Worm (Caenorhabditis elegans): Measurements from ENCODE around the gene cdr-2.

cdr-2 gene

DNA sequence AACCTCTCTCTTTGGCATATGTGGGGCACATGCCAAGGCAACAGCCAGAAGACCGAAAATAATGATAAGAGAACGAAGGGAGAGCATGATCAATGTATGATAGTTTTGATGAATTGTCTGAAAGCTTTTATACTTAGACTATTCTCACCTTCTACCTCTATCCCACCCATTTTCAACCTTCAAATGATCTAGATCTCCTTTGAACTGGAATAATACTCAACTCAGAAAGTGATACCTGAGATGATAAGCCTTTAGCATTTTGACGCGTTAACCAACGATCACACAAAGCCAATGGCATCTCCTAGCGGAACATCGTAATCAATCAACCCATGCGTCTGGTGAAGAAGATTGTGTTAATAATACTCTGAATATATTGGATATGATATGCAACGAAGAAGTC, 11.0 kb downstream of the cdr-2 start, which contains the start of gene K01D12.9:
TSS of gene K01D12.9 (minus strand) at position 101 of the 400 bp plus-strand sequence.
- TF ChIP-seq sea-1 (GFP tag; conservative IDR thresholded peaks at IDR 0.05) (no peak), flt-1 (GFP tag; IDR thresholded peaks at IDR 0.05) (no peak), ama-1 (optimal IDR thresholded peaks at IDR 0.05) (no peak), F13C5.2 (tag; optimal IDR thresholded peaks at IDR 0.05) (no peak), ceh-36 (tag; optimal IDR thresholded peaks at IDR 0.05) (no peak), ceh-13 (GFP tag; optimal IDR thresholded peaks at IDR 0.05) (no peak), hmbx-1 (tag; optimal IDR thresholded peaks at IDR 0.05) (no peak), hnd-1 (tag; optimal IDR thresholded peaks at IDR 0.05) (no peak), hmg-4 (GFP tag; optimal IDR thresholded peaks at IDR 0.05) (no peak)

- TF ChIP-seq hmbx-1 (tag; optimal IDR thresholded peaks at IDR 0.05) (no peak), tbx-11 (GFP tag; IDR thresholded peaks at IDR 0.05) (no peak), hnd-1 (tag; optimal IDR thresholded peaks at IDR 0.05) (no peak), aly-1 (tag; optimal IDR thresholded peaks at IDR 0.05) (no peak), ceh-36 (tag; optimal IDR thresholded peaks at IDR 0.05) (no peak)
Observed at ce11 chrV:12402355-12402754, 13.2 kb downstream of the cdr-2 start, which contains the start of gene K01D12.8. K01D12.8 (plus strand) TSS chrV:12402655.

DNA sequence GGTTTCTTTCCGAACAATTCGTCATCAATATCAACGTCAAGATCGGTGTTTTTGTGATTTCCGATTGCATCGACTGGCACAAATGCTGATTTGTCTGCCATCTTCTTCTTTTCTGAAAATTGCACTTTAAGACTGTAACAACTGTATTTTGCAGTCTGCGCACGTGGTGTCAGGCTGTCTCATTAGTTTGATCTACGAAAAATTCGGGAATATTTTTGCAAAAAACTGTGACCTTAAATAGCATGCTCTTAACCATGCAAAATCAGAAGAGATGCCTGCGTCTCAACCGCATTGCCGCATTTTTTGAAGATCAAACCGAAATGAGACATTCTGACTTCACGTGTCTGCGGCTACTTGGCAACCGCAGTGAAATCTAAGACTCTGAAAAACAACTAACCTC, 14.1 kb downstream of the cdr-2 start, which contains the start of gene K01D12.7:
TSS of gene K01D12.7 (minus strand) at position 101 of the 400 bp plus-strand sequence.
- TF ChIP-seq F13C5.2 (tag; optimal IDR thresholded peaks at IDR 0.05) (no peak), ets-7 (tag; optimal IDR thresholded peaks at IDR 0.05) (no peak), ceh-36 (tag; optimal IDR thresholded peaks at IDR 0.05) (no peak), ama-1 (optimal IDR thresholded peaks at IDR 0.05) (no peak), aly-1 (tag; optimal IDR thresholded peaks at IDR 0.05) (no peak), hmbx-1 (tag; optimal IDR thresholded peaks at IDR 0.05) (no peak), scrt-1 (GFP tag; IDR thresholded peaks at IDR 0.05) (no peak), tbx-37 (GFP tag; conservative IDR thresholded peaks at IDR 0.05) (no peak), sea-1 (GFP tag; conservative IDR thresholded peaks at IDR 0.05) (no peak), tbx-11 (GFP tag; IDR thresholded peaks at IDR 0.05) (no peak), flt-1 (GFP tag; IDR thresholded peaks at IDR 0.05) (no peak), hnd-1 (tag; optimal IDR thresholded peaks at IDR 0.05) (no peak), tra-4 (tag; optimal IDR thresholded peaks at IDR 0.05) (no peak), B0310.2 (tag; optimal IDR thresholded peaks at IDR 0.05) (no peak), hmg-4 (GFP tag; optimal IDR thresholded peaks at IDR 0.05) (no peak), ceh-13 (GFP tag; optimal IDR thresholded peaks at IDR 0.05) (no peak), pes-1 (GFP tag; IDR thresholded peaks at IDR 0.05) (no peak)

DNA sequence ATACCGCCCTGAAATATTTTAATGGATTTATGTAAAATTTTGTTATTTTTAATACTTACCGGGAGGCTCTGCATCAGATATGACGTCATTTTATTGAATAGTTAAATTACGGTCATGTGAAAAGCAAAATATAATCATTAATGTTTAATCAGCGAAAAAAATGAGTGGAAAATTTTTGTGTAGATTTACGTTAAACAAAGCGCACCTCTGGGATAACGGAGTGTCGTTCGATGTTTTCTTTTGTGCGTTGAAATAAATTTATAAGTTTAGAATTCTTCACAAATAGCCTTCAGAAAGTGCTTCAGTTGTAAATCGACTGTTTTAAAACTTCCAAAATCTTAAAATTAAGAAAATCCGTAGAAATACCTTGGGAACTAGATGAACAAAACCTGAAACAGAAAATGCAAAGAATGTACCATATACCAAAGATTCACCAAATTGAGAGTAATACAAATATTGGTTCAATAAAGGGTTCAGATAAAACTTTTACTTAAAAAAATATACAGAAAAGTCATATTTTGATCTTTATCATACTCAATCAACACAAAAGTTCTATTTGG, 14.8 kb downstream of the cdr-2 start, which contains the start of the genes K01D12.20 and miga-1:
TSS of gene K01D12.20 (minus strand) at position 138 of the 560 bp plus-strand sequence.
TSS of gene miga-1 (minus strand) at position 183 of the 560 bp plus-strand sequence.
- TF ChIP-seq tra-4 (tag; optimal IDR thresholded peaks at IDR 0.05) (no peak), aly-1 (tag; optimal IDR thresholded peaks at IDR 0.05) (no peak), hnd-1 (tag; optimal IDR thresholded peaks at IDR 0.05) (no peak), flt-1 (GFP tag; IDR thresholded peaks at IDR 0.05) (no peak), hmg-4 (GFP tag; optimal IDR thresholded peaks at IDR 0.05) (no peak), B0310.2 (tag; optimal IDR thresholded peaks at IDR 0.05) (no peak), tbx-11 (GFP tag; IDR thresholded peaks at IDR 0.05) (no peak), F13C5.2 (tag; optimal IDR thresholded peaks at IDR 0.05) (no peak), sea-1 (GFP tag; conservative IDR thresholded peaks at IDR 0.05) (no peak), hmbx-1 (tag; optimal IDR thresholded peaks at IDR 0.05) (no peak), ama-1 (optimal IDR thresholded peaks at IDR 0.05) (no peak), pes-1 (GFP tag; IDR thresholded peaks at IDR 0.05) (no peak), ets-7 (tag; optimal IDR thresholded peaks at IDR 0.05) (no peak), scrt-1 (GFP tag; IDR thresholded peaks at IDR 0.05) (no peak), tbx-37 (GFP tag; conservative IDR thresholded peaks at IDR 0.05) (no peak), ceh-13 (GFP tag; optimal IDR thresholded peaks at IDR 0.05) (no peak), ceh-36 (tag; optimal IDR thresholded peaks at IDR 0.05) (no peak)

ce11 chrV:12397545-12397944, 18.0 kb downstream of the cdr-2 start, which contains the start of gene K01D12.5:
K01D12.5 (plus strand) TSS chrV:12397845.
- TF ChIP-seq flt-1 (GFP tag; IDR thresholded peaks at IDR 0.05) (no peak), tbx-37 (GFP tag; conservative IDR thresholded peaks at IDR 0.05) (no peak), B0310.2 (tag; optimal IDR thresholded peaks at IDR 0.05) (no peak), hnd-1 (tag; optimal IDR thresholded peaks at IDR 0.05) (no peak), F13C5.2 (tag; optimal IDR thresholded peaks at IDR 0.05) (no peak), ceh-36 (tag; optimal IDR thresholded peaks at IDR 0.05) (no peak), pes-1 (GFP tag; IDR thresholded peaks at IDR 0.05) (no peak), hmg-4 (GFP tag; optimal IDR thresholded peaks at IDR 0.05) (no peak), sea-1 (GFP tag; conservative IDR thresholded peaks at IDR 0.05) (no peak), tra-4 (tag; optimal IDR thresholded peaks at IDR 0.05) (no peak), aly-1 (tag; optimal IDR thresholded peaks at IDR 0.05) (no peak), ets-7 (tag; optimal IDR thresholded peaks at IDR 0.05) (no peak), ceh-13 (GFP tag; optimal IDR thresholded peaks at IDR 0.05) (no peak), scrt-1 (GFP tag; IDR thresholded peaks at IDR 0.05) (no peak), ama-1 (optimal IDR thresholded peaks at IDR 0.05) (no peak)

DNA sequence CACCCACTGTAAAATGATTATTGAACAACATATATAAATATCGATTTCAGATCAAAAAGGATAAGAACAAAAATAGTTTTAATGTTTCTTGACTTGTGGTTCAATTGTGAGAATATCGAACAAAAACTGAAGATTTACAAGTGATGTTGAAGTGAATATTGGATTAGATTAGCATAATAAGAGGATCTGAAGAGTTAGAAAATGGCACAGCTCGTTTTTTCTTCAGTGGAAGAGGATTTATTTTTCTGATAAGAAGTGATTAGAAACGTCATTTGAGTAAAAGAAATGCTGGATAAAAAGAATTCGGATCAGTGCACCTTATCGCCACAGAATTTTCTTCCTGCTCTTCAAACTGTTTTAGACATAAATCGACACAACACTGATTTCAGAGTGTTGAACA, 19.8 kb downstream of the cdr-2 start, which contains the start of gene twk-14:
TSS of gene twk-14 (minus strand) at position 8 of the 400 bp plus-strand sequence.
- TF ChIP-seq pes-1 (GFP tag; IDR thresholded peaks at IDR 0.05) (no peak), F13C5.2 (tag; optimal IDR thresholded peaks at IDR 0.05) (no peak), ets-7 (tag; optimal IDR thresholded peaks at IDR 0.05) (no peak), ama-1 (optimal IDR thresholded peaks at IDR 0.05) (no peak), hnd-1 (tag; optimal IDR thresholded peaks at IDR 0.05) (no peak), tbx-37 (GFP tag; conservative IDR thresholded peaks at IDR 0.05) (no peak), hmg-4 (GFP tag; optimal IDR thresholded peaks at IDR 0.05) (no peak), aly-1 (tag; optimal IDR thresholded peaks at IDR 0.05) (no peak), ceh-13 (GFP tag; optimal IDR thresholded peaks at IDR 0.05) (no peak), hmbx-1 (tag; optimal IDR thresholded peaks at IDR 0.05) (no peak), ceh-36 (tag; optimal IDR thresholded peaks at IDR 0.05) (no peak), scrt-1 (GFP tag; IDR thresholded peaks at IDR 0.05) (no peak), B0310.2 (tag; optimal IDR thresholded peaks at IDR 0.05) (no peak), tbx-11 (GFP tag; IDR thresholded peaks at IDR 0.05) (no peak), tra-4 (tag; optimal IDR thresholded peaks at IDR 0.05) (no peak), sea-1 (GFP tag; conservative IDR thresholded peaks at IDR 0.05) (no peak), flt-1 (GFP tag; IDR thresholded peaks at IDR 0.05) (no peak)

- no peak for TF ChIP-seq tra-4 (tag; optimal IDR thresholded peaks at IDR 0.05)
- TF ChIP-seq hmg-4 (GFP tag; optimal IDR thresholded peaks at IDR 0.05): no peak
- no peak for TF ChIP-seq hnd-1 (tag; optimal IDR thresholded peaks at IDR 0.05)
- TF ChIP-seq tbx-11 (GFP tag; IDR thresholded peaks at IDR 0.05): no peak
- no peak for TF ChIP-seq pes-1 (GFP tag; IDR thresholded peaks at IDR 0.05)
- TF ChIP-seq F13C5.2 (tag; optimal IDR thresholded peaks at IDR 0.05): no peak
- TF ChIP-seq ceh-36 (tag; optimal IDR thresholded peaks at IDR 0.05): no peak
- no peak for TF ChIP-seq ceh-13 (GFP tag; optimal IDR thresholded peaks at IDR 0.05)
- no peak for TF ChIP-seq ama-1 (optimal IDR thresholded peaks at IDR 0.05)
- TF ChIP-seq tbx-37 (GFP tag; conservative IDR thresholded peaks at IDR 0.05): no peak
- no peak for TF ChIP-seq scrt-1 (GFP tag; IDR thresholded peaks at IDR 0.05)
- TF ChIP-seq flt-1 (GFP tag; IDR thresholded peaks at IDR 0.05): no peak
- no peak for TF ChIP-seq aly-1 (tag; optimal IDR thresholded peaks at IDR 0.05)
- TF ChIP-seq B0310.2 (tag; optimal IDR thresholded peaks at IDR 0.05): no peak
- no peak for TF ChIP-seq hmbx-1 (tag; optimal IDR thresholded peaks at IDR 0.05)
- TF ChIP-seq sea-1 (GFP tag; conservative IDR thresholded peaks at IDR 0.05): no peak
- TF ChIP-seq ets-7 (tag; optimal IDR thresholded peaks at IDR 0.05): no peak
Observed at ce11 chrV:12386154-12386553, 29.4 kb downstream of the cdr-2 start, which contains the start of gene K01D12.15. K01D12.15 (plus strand) TSS chrV:12386454.

Measured in whole organism, early embryonic.